Worm (Caenorhabditis elegans): Measurements from ENCODE around the gene fbxa-215.

The fbxa-215 gene

ce11 chrIV:13666849-13667430 is at the start of gene fbxa-215:
fbxa-215 (minus strand) TSS chrIV:13666909.
- TF ChIP-seq nhr-23 (tag; optimal IDR thresholded peaks at IDR 0.05): no peak
- TF ChIP-seq nhr-21 (tag; optimal IDR thresholded peaks at IDR 0.05): no peak
- TF ChIP-seq unc-39 (tag; optimal IDR thresholded peaks at IDR 0.05): no peak
- TF ChIP-seq elt-3 (tag; optimal IDR thresholded peaks at IDR 0.05): no peak
- no peak for TF ChIP-seq unc-55 (GFP tag; optimal IDR thresholded peaks at IDR 0.05)
- no peak for TF ChIP-seq nhr-12 (tag; optimal IDR thresholded peaks at IDR 0.05)

ce11 chrIV:13716279-13716678 is 49.6 kb upstream of the fbxa-215 start, which contains the start of gene C47A4.1:
C47A4.1 (minus strand) TSS chrIV:13716379.
- no peak for TF ChIP-seq alr-1 (tag; optimal IDR thresholded peaks at IDR 0.05)
- no peak for TF ChIP-seq unc-62 (GFP tag; optimal IDR thresholded peaks at IDR 0.05)
- TF ChIP-seq crh-2 (tag; optimal IDR thresholded peaks at IDR 0.05): no peak
- no peak for TF ChIP-seq R02D3.7 (tag; optimal IDR thresholded peaks at IDR 0.05)
- no peak for TF ChIP-seq ama-1 (optimal IDR thresholded peaks at IDR 0.05)
- no peak for TF ChIP-seq sma-3 (GFP tag; optimal IDR thresholded peaks at IDR 0.05)
- no peak for TF ChIP-seq Y55F3AM.14 (GFP tag; optimal IDR thresholded peaks at IDR 0.05)
- no peak for TF ChIP-seq skn-1 (tag; optimal IDR thresholded peaks at IDR 0.05)
- no peak for TF ChIP-seq lin-13 (GFP tag; optimal IDR thresholded peaks at IDR 0.05)
- no peak for TF ChIP-seq aly-2 (tag; optimal IDR thresholded peaks at IDR 0.05)
- no peak for TF ChIP-seq F13H6.1 (tag; optimal IDR thresholded peaks at IDR 0.05)
- no peak for TF ChIP-seq dmd-4 (tag; optimal IDR thresholded peaks at IDR 0.05)
- no peak for TF ChIP-seq mab-5 (tag; optimal IDR thresholded peaks at IDR 0.05)
- no peak for TF ChIP-seq mbf-1 (tag; optimal IDR thresholded peaks at IDR 0.05)
- TF ChIP-seq elt-3 (tag; optimal IDR thresholded peaks at IDR 0.05): no peak

- TF ChIP-seq nhr-21 (tag; optimal IDR thresholded peaks at IDR 0.05) (no peak), lin-13 (GFP tag; optimal IDR thresholded peaks at IDR 0.05) (no peak), lsy-2 (tag; optimal IDR thresholded peaks at IDR 0.05) (no peak), snpc-4 (tag; optimal IDR thresholded peaks at IDR 0.05) (no peak), nhr-77 (tag; optimal IDR thresholded peaks at IDR 0.05) (no peak), lin-39 (tag; optimal IDR thresholded peaks at IDR 0.05) (no peak), nhr-6 (tag; optimal IDR thresholded peaks at IDR 0.05) (no peak), mab-5 (tag; optimal IDR thresholded peaks at IDR 0.05) (no peak)
Observed at ce11 chrIV:13710367-13710766, 43.7 kb upstream of the fbxa-215 start.

- no peak for TF ChIP-seq unc-39 (tag; optimal IDR thresholded peaks at IDR 0.05)
- no peak for TF ChIP-seq dmd-4 (tag; optimal IDR thresholded peaks at IDR 0.05)
- no peak for TF ChIP-seq blmp-1 (tag; optimal IDR thresholded peaks at IDR 0.05; ENCODE audit: insufficient read depth)
- no peak for TF ChIP-seq nhr-6 (tag; optimal IDR thresholded peaks at IDR 0.05)
- no peak for TF ChIP-seq zag-1 (tag; optimal IDR thresholded peaks at IDR 0.05)
- no peak for TF ChIP-seq crh-2 (tag; optimal IDR thresholded peaks at IDR 0.05)
- no peak for TF ChIP-seq nhr-77 (tag; optimal IDR thresholded peaks at IDR 0.05)
- TF ChIP-seq fos-1 (tag; optimal IDR thresholded peaks at IDR 0.05): no peak
- TF ChIP-seq nhr-11 (tag; optimal IDR thresholded peaks at IDR 0.05): no peak
- no peak for TF ChIP-seq mab-5 (tag; optimal IDR thresholded peaks at IDR 0.05)
- no peak for TF ChIP-seq mbf-1 (tag; optimal IDR thresholded peaks at IDR 0.05)
- TF ChIP-seq ama-1 (optimal IDR thresholded peaks at IDR 0.05): no peak
- TF ChIP-seq nhr-21 (tag; optimal IDR thresholded peaks at IDR 0.05): no peak
- TF ChIP-seq sma-9 (GFP tag; optimal IDR thresholded peaks at IDR 0.05): no peak
- no peak for TF ChIP-seq sma-9 (tag; optimal IDR thresholded peaks at IDR 0.05)
- no peak for TF ChIP-seq elt-3 (tag; optimal IDR thresholded peaks at IDR 0.05)
- no peak for TF ChIP-seq lsy-2 (tag; optimal IDR thresholded peaks at IDR 0.05)
- no peak for TF ChIP-seq nhr-12 (tag; optimal IDR thresholded peaks at IDR 0.05)
- no peak for TF ChIP-seq skn-1 (tag; optimal IDR thresholded peaks at IDR 0.05)
Observed at ce11 chrIV:13709069-13709640, 42.4 kb upstream of the fbxa-215 start.

ce11 chrIV:13707894-13708293 is 41.2 kb upstream of the fbxa-215 start:
- TF ChIP-seq F13H6.1 (tag; optimal IDR thresholded peaks at IDR 0.05) (peak; percentile 40), fos-1 (tag; optimal IDR thresholded peaks at IDR 0.05) (peak; percentile 60), gmeb-1 (tag; optimal IDR thresholded peaks at IDR 0.05) (peak; percentile 21), ama-1 (optimal IDR thresholded peaks at IDR 0.05) (no peak), nhr-129 (tag; optimal IDR thresholded peaks at IDR 0.05) (peak; percentile 48), crh-2 (tag; optimal IDR thresholded peaks at IDR 0.05) (peak; percentile 64), sma-3 (GFP tag; optimal IDR thresholded peaks at IDR 0.05) (peak; percentile 8), dmd-4 (tag; optimal IDR thresholded peaks at IDR 0.05) (no peak)
